1 worm cellular context compared by ENCODE assay signal in genomic region chrX:11248083-11248482, ce11.
A peak's percentile ranks its signal among the peaks of the same experiment; 100 is the strongest.
TF ChIP-seq lines count a peak whose summit lies in the region.

No protein-coding gene starts in this region.

TF ChIP-seq in whole organism, L1 larva, 84 proteins besides CTCF, POLR2A, EP300 and RAD21 (continued from another document):
- TF ChIP-seq nhr-11 (tag; optimal IDR thresholded peaks at IDR 0.05; lab: Kevin White, UChicago) (no peak), fkh-8 (tag; optimal IDR thresholded peaks at IDR 0.05; lab: Kevin White, UChicago) (no peak), isw-1 (GFP tag; IDR thresholded peaks at IDR 0.05; lab: Robert Waterston, UW) (no peak), nhr-47 (tag; optimal IDR thresholded peaks at IDR 0.05; lab: Kevin White, UChicago) (peak; percentile 19), grh-1 (GFP tag; IDR thresholded peaks at IDR 0.05; lab: Robert Waterston, UW) (no peak), lin-13 (GFP tag; optimal IDR thresholded peaks at IDR 0.05; lab: Kevin White, UChicago) (no peak), unc-30 (tag; optimal IDR thresholded peaks at IDR 0.05; lab: Kevin White, UChicago) (no peak), jun-1 (tag; optimal IDR thresholded peaks at IDR 0.05; lab: Kevin White, UChicago) (no peak), unc-86 (tag; optimal IDR thresholded peaks at IDR 0.05; lab: Kevin White, UChicago) (no peak), lin-39 (tag; optimal IDR thresholded peaks at IDR 0.05; lab: Kevin White, UChicago) (no peak), sptf-1 (tag; optimal IDR thresholded peaks at IDR 0.05; lab: Kevin White, UChicago) (no peak), skn-1 (tag; optimal IDR thresholded peaks at IDR 0.05; lab: Kevin White, UChicago) (no peak), tbx-2 (tag; optimal IDR thresholded peaks at IDR 0.05; lab: Kevin White, UChicago) (no peak), elt-2 (tag; optimal IDR thresholded peaks at IDR 0.05; lab: Kevin White, UChicago) (no peak), unc-130 (tag; optimal IDR thresholded peaks at IDR 0.05; lab: Kevin White, UChicago) (no peak), mep-1 (tag; optimal IDR thresholded peaks at IDR 0.05; lab: Kevin White, UChicago) (no peak), sox-4 (tag; optimal IDR thresholded peaks at IDR 0.05; lab: Kevin White, UChicago) (no peak), nhr-19 (GFP tag; conservative IDR thresholded peaks at IDR 0.05; lab: Robert Waterston, UW) (no peak), nhr-85 (tag; lab: Kevin White, UChicago) (peak; percentile 61), nhr-77 (tag; optimal IDR thresholded peaks at IDR 0.05; lab: Kevin White, UChicago) (no peak), sup-37 (GFP tag; optimal IDR thresholded peaks at IDR 0.05; lab: Kevin White, UChicago) (no peak), efl-3 (GFP tag; optimal IDR thresholded peaks at IDR 0.05; lab: Kevin White, UChicago) (no peak), nhr-84 (tag; optimal IDR thresholded peaks at IDR 0.05; lab: Kevin White, UChicago) (no peak), ceh-8 (GFP tag; optimal IDR thresholded peaks at IDR 0.05; lab: Kevin White, UChicago) (no peak), snu-23 (GFP tag; optimal IDR thresholded peaks at IDR 0.05; lab: Kevin White, UChicago) (peak; percentile 3), dsc-1 (tag; optimal IDR thresholded peaks at IDR 0.05; lab: Kevin White, UChicago) (no peak)
